Fruit fly (Drosophila melanogaster) whole organism, wandering third instar larva: ENCODE results near the gene CG13801.

ENCODE experiments used
- Abd-B ChIP-seq: fragments of >200 bp; optimal IDR thresholded peaks from 2 replicates; lab custom pipeline; 2017; ENCODE audit warnings: missing biosample characterization, missing genetic modification characterization
- CG9705 ChIP-seq: fragments of 200-800 bp; sonication (Bioruptor generic); optimal IDR thresholded peaks from 2 replicates; lab custom pipeline; 2018; ENCODE audit warnings: missing biosample characterization, mild to moderate bottlenecking, missing genetic modification characterization
- Dfd ChIP-seq: fragments of >200 bp; optimal IDR thresholded peaks from 2 replicates; lab custom pipeline; 2017; ENCODE audit warnings: missing biosample characterization, missing genetic modification characterization
- Hnf4 ChIP-seq: fragments of 200-800 bp; sonication (Bioruptor generic); optimal IDR thresholded peaks from 2 replicates; lab custom pipeline; 2016; ENCODE audit warnings: missing biosample characterization, mild to moderate bottlenecking, missing genetic modification characterization
- Hr83 ChIP-seq: fragments of 200-300 bp; sonication (Bioruptor generic); optimal IDR thresholded peaks from 2 replicates; lab custom pipeline; 2016; ENCODE audit warnings: missing biosample characterization, mild to moderate bottlenecking, missing genetic modification characterization, moderate library complexity; ENCODE audit not compliant: poor library complexity, severe bottlenecking
- brk ChIP-seq: fragments of 200-800 bp; sonication (Bioruptor generic); optimal IDR thresholded peaks from 2 replicates; lab custom pipeline; 2016; ENCODE audit warnings: missing biosample characterization, mild to moderate bottlenecking, missing genetic modification characterization
- dl ChIP-seq, 2 experiments: fragments of 175-275, 200-275 bp in 1 of 2; fragments of 200-275 bp in 1 of 2; sonication (Bioruptor generic); optimal IDR thresholded peaks; lab custom pipeline; 2018; ENCODE audit warnings: mild to moderate bottlenecking in 2 of 2, missing biosample characterization in 2 of 2, missing genetic modification characterization in 2 of 2, moderate library complexity in 2 of 2; ENCODE audit not compliant: partially characterized antibody in 2 of 2, insufficient read depth in 1 of 2
- ey ChIP-seq: fragments of 200-800 bp; sonication (Bioruptor generic); optimal IDR thresholded peaks from 2 replicates; lab custom pipeline; 2016; ENCODE audit warnings: missing biosample characterization, missing genetic modification characterization
- h ChIP-seq: fragments of 200-800 bp; sonication (Bioruptor generic); optimal IDR thresholded peaks from 3 replicates; lab custom pipeline; 2016; ENCODE audit warnings: missing biosample characterization, mild to moderate bottlenecking, missing genetic modification characterization
- lola ChIP-seq: fragments of >200 bp; optimal IDR thresholded peaks from 2 replicates; lab custom pipeline; 2017; ENCODE audit warnings: missing biosample characterization, missing genetic modification characterization
- psq ChIP-seq: fragments of 200-800 bp; sonication (Bioruptor generic); optimal IDR thresholded peaks from 3 replicates; lab custom pipeline; 2017; ENCODE audit warnings: missing biosample characterization, mild to moderate bottlenecking, missing genetic modification characterization, moderate library complexity
- tai ChIP-seq: sonication (Bioruptor generic); optimal IDR thresholded peaks from 2 replicates; lab custom pipeline; 2016; ENCODE audit warnings: missing biosample characterization, missing genetic modification characterization
- woc ChIP-seq: sonication (Bioruptor generic); optimal IDR thresholded peaks from 2 replicates; lab custom pipeline; 2016; ENCODE audit warnings: missing biosample characterization, mild to moderate bottlenecking, missing genetic modification characterization

dm6 chr3L:2388683-2389315 lies 28.4 kb downstream of the CG13801 start, which contains the start of gene Mzt1:
- TF ChIP-seq lola (GFP tag; lab: Kevin White, UChicago), result no peak
- TF ChIP-seq psq (GFP tag; lab: Kevin White, UChicago), result no peak
- TF ChIP-seq Hnf4, result no peak
- TF ChIP-seq ey (GFP tag; lab: Kevin White, UChicago), result no peak
- no peak for TF ChIP-seq CG9705 (GFP tag; lab: Kevin White, UChicago)
- no peak for TF ChIP-seq Hr83 (GFP tag; lab: Kevin White, UChicago)
- no peak for TF ChIP-seq tai (GFP tag; lab: Kevin White, UChicago)
- no peak for TF ChIP-seq brk (GFP tag; lab: Kevin White, UChicago)
- no peak for TF ChIP-seq dl (GFP tag; optimal IDR thresholded peaks at IDR 0.05; lab: Kevin White, UChicago; ENCODE audit: insufficient read depth in 1 of 2, partially characterized antibody in 2 of 2)
- no peak for TF ChIP-seq Dfd (GFP tag; lab: Kevin White, UChicago)
- TF ChIP-seq Abd-B (GFP tag; lab: Kevin White, UChicago), result no peak
- no peak for TF ChIP-seq woc (GFP tag; lab: Kevin White, UChicago)
- TF ChIP-seq h, result no peak
